Worm (Caenorhabditis elegans): ENCODE results near the gene C09G9.8.

Gene C09G9.8

DNA sequence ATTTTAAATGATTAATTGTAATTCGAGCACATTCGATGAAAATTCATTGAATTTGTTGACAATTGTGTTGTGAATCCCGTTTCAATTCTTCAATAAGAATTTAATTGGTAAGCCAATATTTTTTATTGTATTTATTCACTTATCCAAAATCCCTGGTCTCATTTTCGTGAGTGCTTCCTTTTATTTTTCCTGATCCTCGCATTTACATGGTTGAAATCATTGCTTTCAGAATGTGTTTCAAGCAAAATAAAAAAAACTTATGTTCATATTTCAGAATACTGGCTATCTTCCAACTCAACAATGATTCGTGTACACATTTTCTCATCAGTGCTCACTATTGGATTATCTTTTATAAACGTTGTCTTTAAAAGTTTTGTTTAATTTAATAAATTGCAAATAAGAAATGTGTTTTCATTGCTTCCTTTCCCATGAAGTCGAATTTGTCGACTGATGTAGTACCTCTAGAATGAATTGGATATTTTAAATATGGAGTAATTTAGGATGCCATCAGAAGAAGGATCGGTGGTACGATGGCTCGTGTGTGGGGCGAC, 48.7 kb downstream of the C09G9.8 start, which contains the start of the genes D1046.18 and slc-25A26:
TSS of gene D1046.18 (plus strand) at position 301 of the 551 bp plus-strand sequence.
TSS of gene slc-25A26 (plus strand) at position 501 of the 551 bp plus-strand sequence.
- TF ChIP-seq nfya-1 (tag; optimal IDR thresholded peaks at IDR 0.05; ENCODE audit: insufficient read depth) = no peak
- TF ChIP-seq ceh-28 (tag; optimal IDR thresholded peaks at IDR 0.05) = no peak
- no peak for TF ChIP-seq ceh-9 (tag; optimal IDR thresholded peaks at IDR 0.05)
- TF ChIP-seq unc-39 (tag; optimal IDR thresholded peaks at IDR 0.05) = no peak
- TF ChIP-seq nhr-23 (tag; optimal IDR thresholded peaks at IDR 0.05) = no peak
- no peak for TF ChIP-seq ZK546.5 (tag; optimal IDR thresholded peaks at IDR 0.05)
- TF ChIP-seq fkh-10 (GFP tag; optimal IDR thresholded peaks at IDR 0.05) = no peak
- no peak for TF ChIP-seq aly-2 (tag; optimal IDR thresholded peaks at IDR 0.05)
